Worm (Caenorhabditis elegans) whole organism, young adult: ENCODE results near the gene gpx-6.

Experiments
- B0336.3 ChIP-seq: fragments of 200-800 bp; sonication (Bioruptor generic); IDR thresholded peaks from 2 replicates; pipeline ENCODE4 v1.3.6; 2022; ENCODE audit warnings: missing genetic modification characterization, missing compliant biosample characterization
- F23B12.7 ChIP-seq: sonication (generic microtip); optimal IDR thresholded peaks from 2 replicates; lab custom pipeline; 2017; ENCODE audit warnings: missing genetic modification characterization, mild to moderate bottlenecking, missing compliant biosample characterization, antibody characterized with exemption, moderate library complexity; ENCODE audit not compliant: insufficient read depth
- F57C9.4 ChIP-seq: sonication (generic microtip); optimal IDR thresholded peaks from 2 replicates; lab custom pipeline; 2017; ENCODE audit warnings: mild to moderate bottlenecking, missing genetic modification characterization, missing compliant biosample characterization
- K12H6.12 ChIP-seq: fragments of 200-800 bp; sonication (Bioruptor generic); optimal IDR thresholded peaks from 2 replicates; lab custom pipeline; 2018; ENCODE audit warnings: mild to moderate bottlenecking, missing genetic modification characterization, missing compliant biosample characterization
- Y53G8AR.9 ChIP-seq: fragments of 200-800 bp; sonication (Bioruptor generic); conservative IDR thresholded peaks from 2 replicates; pipeline ENCODE4 v1.3.6; 2022; ENCODE audit warnings: missing genetic modification reagents, missing genetic modification characterization, missing compliant biosample characterization
- Y56A3A.18 ChIP-seq: fragments of 200-800 bp; sonication (Bioruptor generic); IDR thresholded peaks from 2 replicates; pipeline ENCODE4 v1.3.6; 2022; ENCODE audit warnings: missing genetic modification reagents, missing genetic modification characterization, missing compliant biosample characterization
- Y95B8A.8 ChIP-seq: fragments of 200-800 bp; sonication (Bioruptor generic); IDR thresholded peaks from 2 replicates; pipeline ENCODE4 v1.3.6; 2022; ENCODE audit warnings: missing genetic modification reagents, missing genetic modification characterization, missing compliant biosample characterization
- ZK185.1 ChIP-seq: sonication (generic microtip); optimal IDR thresholded peaks from 2 replicates; lab custom pipeline; 2016; ENCODE audit warnings: mild to moderate bottlenecking, missing genetic modification characterization, missing compliant biosample characterization; ENCODE audit not compliant: poor library complexity, severe bottlenecking
- ama-1 ChIP-seq, 3 experiments: fragments of 150-350 bp in 1 of 3; sonication (generic microtip) in 2 of 3; optimal IDR thresholded peaks; 2 replicates each; lab custom pipeline; 2014 to 2018; ENCODE audit warnings: missing biosample characterization in 2 of 3, missing genetic modification characterization in 2 of 3, missing genetic modification reagents in 2 of 3
- attf-5 ChIP-seq: fragments of 200-800 bp; sonication (Bioruptor generic); optimal IDR thresholded peaks from 2 replicates; lab custom pipeline; 2018; ENCODE audit warnings: mild to moderate bottlenecking, missing genetic modification characterization, missing compliant biosample characterization
- bed-1 ChIP-seq: fragments of 200-800 bp; sonication (Bioruptor generic); IDR thresholded peaks from 2 replicates; pipeline ENCODE4 v1.3.6; 2022; ENCODE audit warnings: missing genetic modification reagents, missing genetic modification characterization, missing compliant biosample characterization
- ccch-3 ChIP-seq: fragments of 200-800 bp; sonication (Bioruptor generic); optimal IDR thresholded peaks from 2 replicates; lab custom pipeline; 2018; ENCODE audit warnings: mild to moderate bottlenecking, missing genetic modification characterization, missing compliant biosample characterization
- ceh-27 ChIP-seq: fragments of 200-800 bp; sonication (Bioruptor generic); optimal IDR thresholded peaks from 2 replicates; lab custom pipeline; 2018; ENCODE audit warnings: mild to moderate bottlenecking, missing genetic modification characterization, moderate library complexity, missing compliant biosample characterization
- ceh-58 ChIP-seq: fragments of 200-800 bp; sonication (Bioruptor generic); IDR thresholded peaks from 2 replicates; pipeline ENCODE4 v1.3.6; 2022; ENCODE audit warnings: missing genetic modification characterization, missing compliant biosample characterization
- ceh-91 ChIP-seq: fragments of 200-800 bp; sonication (Bioruptor generic); IDR thresholded peaks from 2 replicates; pipeline ENCODE4 v1.3.6; 2022; ENCODE audit warnings: missing genetic modification reagents, missing genetic modification characterization, missing compliant biosample characterization
- dpff-1 ChIP-seq: sonication (generic microtip); optimal IDR thresholded peaks from 2 replicates; lab custom pipeline; 2017; ENCODE audit warnings: mild to moderate bottlenecking, missing genetic modification characterization, missing compliant biosample characterization
- egl-44 ChIP-seq: fragments of 200-800 bp; sonication (Bioruptor generic); IDR thresholded peaks from 2 replicates; pipeline ENCODE4 v1.3.6; 2022; ENCODE audit warnings: missing genetic modification reagents, missing genetic modification characterization, missing compliant biosample characterization
- fkh-3 ChIP-seq: sonication (generic microtip); optimal IDR thresholded peaks from 2 replicates; lab custom pipeline; 2016; ENCODE audit warnings: mild to moderate bottlenecking, missing genetic modification characterization, missing compliant biosample characterization
- gei-17 ChIP-seq: fragments of 200-800 bp; sonication (Bioruptor generic); optimal IDR thresholded peaks from 2 replicates; lab custom pipeline; 2018; ENCODE audit warnings: mild to moderate bottlenecking, missing genetic modification characterization, missing compliant biosample characterization
- him-1 ChIP-seq: sonication (generic microtip); optimal IDR thresholded peaks from 2 replicates; lab custom pipeline; 2016; ENCODE audit warnings: missing genotype, missing genetic modification reagents, missing genetic modification characterization, missing compliant biosample characterization
- hlh-26 ChIP-seq: fragments of 200-800 bp; sonication (Bioruptor generic); conservative IDR thresholded peaks from 2 replicates; pipeline ENCODE4 v1.3.6; 2022; ENCODE audit warnings: missing genetic modification reagents, missing genetic modification characterization, missing compliant biosample characterization
- lag-1 ChIP-seq: fragments of 200-800 bp; sonication (Bioruptor generic); IDR thresholded peaks from 2 replicates; pipeline ENCODE4 v1.3.6; 2022; ENCODE audit warnings: missing genetic modification reagents, missing genetic modification characterization, missing compliant biosample characterization
- let-526 ChIP-seq: fragments of 200-800 bp; sonication (Bioruptor generic); IDR thresholded peaks from 2 replicates; pipeline ENCODE4 v1.3.6; 2022; ENCODE audit warnings: missing genetic modification reagents, missing genetic modification characterization, missing compliant biosample characterization
- lin-40 ChIP-seq: sonication (generic microtip); optimal IDR thresholded peaks from 2 replicates; lab custom pipeline; 2016; ENCODE audit warnings: missing genetic modification characterization, mild to moderate bottlenecking, missing compliant biosample characterization, missing genotype, missing genetic modification reagents
- lin-54 ChIP-seq: fragments of 200-800 bp; sonication (Bioruptor generic); optimal IDR thresholded peaks from 2 replicates; lab custom pipeline; 2018; ENCODE audit warnings: mild to moderate bottlenecking, missing genetic modification characterization, missing compliant biosample characterization
- lir-1 ChIP-seq: fragments of 200-800 bp; sonication (Bioruptor generic); conservative IDR thresholded peaks from 2 replicates; pipeline ENCODE4 v1.3.6; 2022; ENCODE audit warnings: missing genetic modification reagents, missing genetic modification characterization, missing compliant biosample characterization
- madf-10 ChIP-seq: sonication (generic microtip); optimal IDR thresholded peaks from 2 replicates; lab custom pipeline; 2016; ENCODE audit warnings: mild to moderate bottlenecking, missing genetic modification characterization, missing compliant biosample characterization
- madf-3 ChIP-seq: fragments of 200-800 bp; sonication (Bioruptor generic); IDR thresholded peaks from 2 replicates; pipeline ENCODE4 v1.3.6; 2022; ENCODE audit warnings: missing genetic modification reagents, missing genetic modification characterization, missing compliant biosample characterization
- mel-28 ChIP-seq: sonication (generic microtip); optimal IDR thresholded peaks from 2 replicates; lab custom pipeline; 2016; ENCODE audit warnings: borderline replicate concordance, mild to moderate bottlenecking, missing genetic modification characterization, missing compliant biosample characterization
- mes-4 ChIP-seq: sonication (generic microtip); optimal IDR thresholded peaks from 2 replicates; lab custom pipeline; 2016; ENCODE audit warnings: missing genotype, missing genetic modification characterization, missing compliant biosample characterization
- mxl-1 ChIP-seq: sonication (generic microtip); optimal IDR thresholded peaks from 2 replicates; lab custom pipeline; 2016; ENCODE audit warnings: missing genetic modification characterization, missing compliant biosample characterization
- nhr-27 ChIP-seq: fragments of 200-800 bp; sonication (Bioruptor generic); optimal IDR thresholded peaks from 2 replicates; lab custom pipeline; 2018; ENCODE audit warnings: mild to moderate bottlenecking, missing genetic modification characterization, moderate library complexity, missing compliant biosample characterization
- pbrm-1 ChIP-seq: fragments of 200-800 bp; sonication (Bioruptor generic); IDR thresholded peaks from 2 replicates; pipeline ENCODE4 v1.3.6; 2022; ENCODE audit warnings: missing genetic modification reagents, missing genetic modification characterization, missing compliant biosample characterization
- pha-4 ChIP-seq: fragments of 150-350 bp; sonication (generic microtip); optimal IDR thresholded peaks from 2 replicates; lab custom pipeline; 2014; ENCODE audit warnings: missing biosample characterization, missing genetic modification reagents, missing genetic modification characterization
- rec-8 ChIP-seq, 2 experiments: sonication (generic microtip); optimal IDR thresholded peaks; 2 replicates each; lab custom pipeline; 2016; ENCODE audit warnings: mild to moderate bottlenecking in 2 of 2, missing genetic modification characterization in 2 of 2, missing genetic modification reagents in 2 of 2, missing genotype in 2 of 2, missing biosample characterization in 1 of 2, missing compliant biosample characterization in 1 of 2, moderate library complexity in 1 of 2
- rpc-1 ChIP-seq, 2 experiments: fragments of 150-350 bp in 1 of 2; sonication (generic microtip) in 1 of 2; optimal IDR thresholded peaks; 2 replicates each; lab custom pipeline; 2014 to 2018; ENCODE audit warnings: missing biosample characterization in 1 of 2, missing genetic modification characterization in 1 of 2, missing genetic modification reagents in 1 of 2, missing genotype in 1 of 2
- snpc-1.1 ChIP-seq: sonication (generic microtip); optimal IDR thresholded peaks from 2 replicates; lab custom pipeline; 2017; ENCODE audit warnings: missing genetic modification characterization, mild to moderate bottlenecking, missing compliant biosample characterization, antibody characterized with exemption, moderate library complexity, missing genotype, missing genetic modification reagents; ENCODE audit not compliant: insufficient read depth
- snpc-3.4 ChIP-seq: sonication (generic microtip); optimal IDR thresholded peaks from 2 replicates; lab custom pipeline; 2017; ENCODE audit warnings: missing genetic modification characterization, mild to moderate bottlenecking, missing compliant biosample characterization, antibody characterized with exemption, moderate library complexity, missing genotype, missing genetic modification reagents
- tbp1 ChIP-seq: fragments of 200-800 bp; sonication (Bioruptor generic); optimal IDR thresholded peaks from 2 replicates; lab custom pipeline; 2018; ENCODE audit warnings: mild to moderate bottlenecking, missing genetic modification characterization, missing compliant biosample characterization
- tbx-9 ChIP-seq: sonication (generic microtip); optimal IDR thresholded peaks from 2 replicates; lab custom pipeline; 2016; ENCODE audit warnings: borderline replicate concordance, missing genetic modification characterization, inconsistent platforms, missing compliant biosample characterization
- tlf-1 ChIP-seq: fragments of 200-800 bp; sonication (Bioruptor generic); optimal IDR thresholded peaks from 2 replicates; lab custom pipeline; 2018; ENCODE audit warnings: mild to moderate bottlenecking, missing genetic modification characterization, missing compliant biosample characterization
- unc-130 ChIP-seq: sonication (generic microtip); optimal IDR thresholded peaks from 2 replicates; lab custom pipeline; 2016; ENCODE audit warnings: missing genetic modification reagents, missing genetic modification characterization, missing compliant biosample characterization
- ztf-18 ChIP-seq: sonication (generic microtip); optimal IDR thresholded peaks from 2 replicates; lab custom pipeline; 2016; ENCODE audit warnings: missing genotype, mild to moderate bottlenecking, missing genetic modification characterization, missing compliant biosample characterization

The gpx-6 gene

DNA sequence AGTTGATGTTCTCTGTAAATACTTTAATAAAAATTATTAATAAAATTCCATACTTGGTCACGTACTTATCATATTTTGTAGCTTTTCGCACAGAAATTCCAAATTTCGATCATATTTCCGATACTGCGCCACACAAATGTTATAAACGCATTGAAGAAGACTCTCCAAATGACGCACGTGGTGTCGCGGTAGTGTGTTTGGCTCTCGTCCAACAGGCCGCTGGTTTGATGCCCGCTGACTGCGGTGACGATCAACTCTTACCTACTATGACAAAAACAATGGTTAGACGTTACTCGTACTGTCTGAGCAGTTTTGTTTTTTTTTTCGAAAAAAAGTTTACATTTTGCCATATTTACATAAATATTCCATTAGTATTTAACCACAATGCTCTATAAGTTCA lies 30.9 kb downstream of the gpx-6 start (continued):
- TF ChIP-seq attf-5 (GFP tag; lab: Kevin White, UChicago) (peak; percentile 75), lag-1 (no peak), tbp1 (GFP tag; lab: Kevin White, UChicago) (peak; percentile 100), fkh-3 (peak; percentile 83), ztf-18 (tag; lab: Kevin White, UChicago) (peak; percentile 80), pha-4 (tag; lab: Kevin White, UChicago) (no peak), Y95B8A.8 (GFP tag; lab: Robert Waterston, UW) (peak; percentile 42; the same call in 1 of the 2 replicates), snpc-3.4 (peak; percentile 69), B0336.3 (GFP tag; lab: Robert Waterston, UW) (peak; percentile 50; the same call in 1 of the 2 replicates), pbrm-1 (GFP tag; lab: Robert Waterston, UW) (peak; percentile 79), snpc-1.1 (tag; lab: Kevin White, UChicago) (peak; percentile 72), let-526 (GFP tag; lab: Robert Waterston, UW) (peak; percentile 66; the same call in 1 of the 2 replicates), hlh-26 (GFP tag; lab: Robert Waterston, UW) (0 out of 2 replicates have a peak, but pooled peaks have one; percentile 22), madf-3 (GFP tag; lab: Robert Waterston, UW) (peak; percentile 81), tlf-1 (GFP tag; lab: Kevin White, UChicago) (peak; percentile 69), F23B12.7 (tag; lab: Kevin White, UChicago) (peak; percentile 92), lin-40 (tag; lab: Kevin White, UChicago) (peak; percentile 75), mel-28 (peak; percentile 88), rpc-1 (optimal IDR thresholded peaks at IDR 0.05; lab: Kevin White, UChicago) (peak; percentile 94), rpc-1 (tag; optimal IDR thresholded peaks at IDR 0.05; lab: Kevin White, UChicago) (peak; percentile 99), ccch-3 (GFP tag; lab: Kevin White, UChicago) (peak; percentile 1), lin-54 (GFP tag; lab: Kevin White, UChicago) (peak; percentile 70), him-1 (tag; lab: Kevin White, UChicago) (peak; percentile 98), ZK185.1 (peak; percentile 78), madf-10 (peak; percentile 85), ama-1 (optimal IDR thresholded peaks at IDR 0.05; lab: Kevin White, UChicago) (no peak), ama-1 (GFP tag; optimal IDR thresholded peaks at IDR 0.05; lab: Kevin White, UChicago) (peak; percentile 69 to 96), ceh-58 (0 out of 2 replicates have a peak, but pooled peaks have one; percentile 71), unc-130 (GFP tag; lab: Kevin White, UChicago) (peak; percentile 77), tbx-9 (tag; lab: Kevin White, UChicago) (peak; percentile 29), mes-4 (tag; lab: Kevin White, UChicago) (peak; percentile 85), K12H6.12 (tag; lab: Kevin White, UChicago) (peak; percentile 68), ceh-27 (peak; percentile 71), dpff-1 (tag; lab: Kevin White, UChicago) (peak; percentile 52), bed-1 (GFP tag; lab: Robert Waterston, UW) (no peak), ceh-91 (GFP tag; lab: Robert Waterston, UW) (peak; percentile 61; the same call in 1 of the 2 replicates), F57C9.4 (tag; lab: Kevin White, UChicago) (peak; percentile 54), Y53G8AR.9 (GFP tag; lab: Robert Waterston, UW) (0 out of 2 replicates have a peak, but pooled peaks have one; percentile 35), mxl-1 (tag; lab: Kevin White, UChicago) (peak; percentile 91), nhr-27 (tag; lab: Kevin White, UChicago) (peak; percentile 54), egl-44 (GFP tag; lab: Robert Waterston, UW) (peak; percentile 60; the same call in 1 of the 2 replicates), rec-8 (tag; optimal IDR thresholded peaks at IDR 0.05; lab: Kevin White, UChicago) (peak; percentile 92 to 96), gei-17 (GFP tag; lab: Kevin White, UChicago) (no peak), lir-1 (GFP tag; lab: Robert Waterston, UW) (0 out of 2 replicates have a peak, but pooled peaks have one; percentile 34), Y56A3A.18 (GFP tag; lab: Robert Waterston, UW) (peak; percentile 67; the same call in 1 of the 2 replicates)
- TF ChIP-seq, all 124 proteins: peak for 96
